Fruit fly (Drosophila melanogaster): ENCODE data around the gene CG45491.

The CG45491 gene

DNA sequence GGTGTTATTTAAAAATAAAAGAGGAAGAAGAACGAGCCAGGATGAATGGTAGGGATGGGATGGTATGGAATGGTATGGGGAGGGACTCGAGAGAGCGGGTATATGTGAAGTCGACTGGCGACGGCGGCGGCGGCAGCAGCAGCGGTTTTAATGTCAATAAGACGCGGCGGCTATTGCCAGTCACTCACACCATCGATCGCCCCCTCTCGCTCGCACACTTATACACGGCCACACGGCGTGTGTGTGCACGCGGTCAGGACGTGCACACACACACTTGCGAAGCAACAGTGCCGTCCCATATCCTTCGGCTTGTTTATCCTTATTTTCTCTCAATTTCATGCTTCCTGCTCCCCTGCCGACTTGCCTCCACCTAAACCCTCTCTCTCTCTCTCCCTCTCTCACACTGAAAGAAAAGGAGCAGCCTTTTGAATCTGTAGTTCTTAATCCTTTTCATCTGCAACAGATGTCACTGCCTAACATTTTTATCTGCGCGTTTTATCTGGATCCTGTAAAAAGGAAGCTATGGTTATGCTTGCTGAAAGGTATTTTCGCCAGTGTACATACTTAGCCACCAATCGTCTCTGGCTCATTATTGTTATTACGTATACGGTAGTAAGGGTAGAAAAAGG lies 49.6 kb downstream of the CG45491 start (continued):
- TF ChIP-seq CG6272 (GFP tag; IDR thresholded peaks at IDR 0.05) (peak; percentile 75), tll (GFP tag; optimal IDR thresholded peaks at IDR 0.05) (peak in 1 of 2 experiments; percentile 57), Oli (tag; optimal IDR thresholded peaks at IDR 0.05) (peak; percentile 80), CG1233 (GFP tag; optimal IDR thresholded peaks at IDR 0.05) (peak; percentile 81), usp (GFP tag; optimal IDR thresholded peaks at IDR 0.05) (no peak), CG13624 (GFP tag; optimal IDR thresholded peaks at IDR 0.05) (peak; percentile 71), pnt (GFP tag; optimal IDR thresholded peaks at IDR 0.05) (peak; percentile 91), wor (GFP tag; IDR thresholded peaks at IDR 0.05) (peak; percentile 57), repo (GFP tag; optimal IDR thresholded peaks at IDR 0.05) (peak; percentile 68), NfI (GFP tag; optimal IDR thresholded peaks at IDR 0.05) (peak; percentile 90), CG17568 (GFP tag; optimal IDR thresholded peaks at IDR 0.05) (peak; percentile 76), CG11398 (GFP tag; optimal IDR thresholded peaks at IDR 0.05) (peak; percentile 83), CG15073 (GFP tag; optimal IDR thresholded peaks at IDR 0.05) (peak; percentile 89), abd-A (tag; optimal IDR thresholded peaks at IDR 0.05) (peak; percentile 63), CG11504 (tag; optimal IDR thresholded peaks at IDR 0.05) (peak; percentile 86), danr (GFP tag; IDR thresholded peaks at IDR 0.05) (peak; percentile 55), CG10543 (GFP tag; optimal IDR thresholded peaks at IDR 0.05) (peak; percentile 18), CG15269 (tag; optimal IDR thresholded peaks at IDR 0.05) (peak; percentile 86), CG6254 (GFP tag; optimal IDR thresholded peaks at IDR 0.05) (peak; percentile 44), CG17385 (GFP tag; optimal IDR thresholded peaks at IDR 0.05) (peak; percentile 75), Fer2 (tag; optimal IDR thresholded peaks at IDR 0.05) (peak; percentile 54), CG11247 (GFP tag; IDR thresholded peaks at IDR 0.05) (peak; percentile 62; the same call in 1 of the 2 replicates), CG8924 (tag; optimal IDR thresholded peaks at IDR 0.05) (peak; percentile 87), wek (GFP tag; optimal IDR thresholded peaks at IDR 0.05) (peak; percentile 73), fd3F (GFP tag; optimal IDR thresholded peaks at IDR 0.05) (peak; percentile 73), da (GFP tag; optimal IDR thresholded peaks at IDR 0.05) (peak; percentile 57), Lhr (GFP tag; optimal IDR thresholded peaks at IDR 0.05) (peak; percentile 48), az2 (GFP tag; optimal IDR thresholded peaks at IDR 0.05) (peak; percentile 85), ap (GFP tag; IDR thresholded peaks at IDR 0.05) (peak; percentile 57), CG30403 (GFP tag; optimal IDR thresholded peaks at IDR 0.05) (peak; percentile 84), gfzf (GFP tag; optimal IDR thresholded peaks at IDR 0.05) (no peak), slp2 (GFP tag; optimal IDR thresholded peaks at IDR 0.05) (peak; percentile 81), inv (GFP tag; IDR thresholded peaks at IDR 0.05; ENCODE audit: partially characterized antibody) (no peak), esg (GFP tag; conservative IDR thresholded peaks at IDR 0.05) (peak; percentile 78), Ptx1 (GFP tag; IDR thresholded peaks at IDR 0.05) (peak; percentile 81), CG9817 (tag; optimal IDR thresholded peaks at IDR 0.05) (peak; percentile 85), Pdp1 (GFP tag; optimal IDR thresholded peaks at IDR 0.05) (peak; percentile 77 to 91), mirr (GFP tag; optimal IDR thresholded peaks at IDR 0.05) (peak; percentile 29), Hsf (GFP tag; optimal IDR thresholded peaks at IDR 0.05) (peak; percentile 89), CG4617 (GFP tag; optimal IDR thresholded peaks at IDR 0.05; ENCODE audit: borderline replicate concordance) (peak; percentile 56), CG34422 (GFP tag; IDR thresholded peaks at IDR 0.05) (peak; percentile 89), hth (optimal IDR thresholded peaks at IDR 0.05) (no peak), croc (GFP tag; conservative IDR thresholded peaks at IDR 0.05) (peak; percentile 72), corto (GFP tag; optimal IDR thresholded peaks at IDR 0.05) (peak; percentile 12), tio (GFP tag; optimal IDR thresholded peaks at IDR 0.05) (peak; percentile 77), CG1024 (GFP tag; IDR thresholded peaks at IDR 0.05) (peak; percentile 65; the same call in 1 of the 2 replicates), Mrtf (GFP tag; IDR thresholded peaks at IDR 0.05) (peak; percentile 85), gcm (GFP tag; optimal IDR thresholded peaks at IDR 0.05) (peak; percentile 65), yki (optimal IDR thresholded peaks at IDR 0.05) (no peak), PHDP (tag; optimal IDR thresholded peaks at IDR 0.05) (peak; percentile 79)
